Fruit fly (Drosophila melanogaster) S2 (cell line): ENCODE results near the gene CG18508.

Experiments used
- CG8478 ChIP-seq: fragments of >200 bp; optimal IDR thresholded peaks from 2 replicates; lab custom pipeline; 2018
- CTCF ChIP-seq, 2 experiments: fragments of >200 bp; optimal IDR thresholded peaks; 2 replicates each; lab custom pipeline; 2018

DNA sequence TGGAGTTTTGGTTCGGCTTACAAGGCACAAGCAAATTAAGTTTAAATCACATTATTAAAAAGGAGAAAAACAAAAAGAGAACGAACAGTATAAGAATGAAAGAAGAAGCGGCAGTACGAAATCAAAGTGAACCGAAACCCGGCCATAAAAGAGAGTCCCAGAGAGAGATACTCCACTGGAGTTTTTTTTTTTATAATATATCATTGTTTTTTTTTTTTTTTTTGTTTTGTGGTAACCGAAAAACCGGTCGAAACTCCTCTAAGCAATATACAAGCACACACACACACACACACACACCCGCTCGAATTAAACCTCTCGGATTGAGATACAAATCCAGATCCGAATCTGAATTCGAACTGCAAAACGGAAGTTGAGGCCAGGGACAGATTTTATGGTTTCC, 14.3 kb downstream of the CG18508 start:
- no peak for TF ChIP-seq CG8478
- TF ChIP-seq CTCF (optimal IDR thresholded peaks at IDR 0.05; lab: Kevin White, UChicago), result no peak
